In the genomic region with DNA sequence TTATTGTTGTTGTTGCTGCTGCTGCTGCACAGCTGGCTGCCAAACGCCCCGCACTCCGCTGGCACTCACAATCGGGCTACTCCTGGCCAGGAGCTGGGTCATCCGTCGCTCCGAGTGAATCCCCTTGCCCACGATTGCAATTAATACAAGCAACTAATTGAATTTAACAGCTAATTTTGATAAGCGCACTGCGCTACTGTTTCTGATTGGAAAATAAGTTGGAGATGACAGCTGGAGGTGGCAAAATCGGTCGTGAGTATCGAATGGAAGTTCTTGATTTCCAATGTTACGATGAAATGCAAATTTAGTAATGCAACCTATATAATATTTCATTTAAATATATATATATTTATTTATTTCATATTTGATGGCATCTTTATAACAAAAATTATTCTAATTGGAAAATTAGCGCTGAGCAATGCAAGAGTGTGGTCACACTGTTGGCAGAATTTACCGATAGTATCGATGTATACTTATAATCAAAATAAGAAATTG, we compare ENCODE assay signal across 5 fruit fly cellular contexts.
A peak's percentile ranks its signal among the peaks of the same experiment; 100 is the strongest.
TF ChIP-seq lines count a peak whose summit lies in the region.

Gene CG42271, minus strand, starts transcription at position 224 of the 495 bp plus-strand sequence.

- no peak for TF ChIP-seq CTCF in whole organism, embryonic (GFP tag; optimal IDR thresholded peaks at IDR 0.05; lab: Kevin White, UChicago)

TF ChIP-seq in whole organism, adult, 20 proteins besides CTCF, POLR2A, EP300 and RAD21:
- TF ChIP-seq CG33017 (tag; optimal IDR thresholded peaks at IDR 0.05; lab: Kevin White, UChicago) = peak; percentile 13
- peak; percentile 17 for TF ChIP-seq ovo (GFP tag; optimal IDR thresholded peaks at IDR 0.05; lab: Kevin White, UChicago)
- TF ChIP-seq CG7045 (GFP tag; optimal IDR thresholded peaks at IDR 0.05; lab: Kevin White, UChicago) = no peak
- TF ChIP-seq pad (GFP tag; optimal IDR thresholded peaks at IDR 0.05; lab: Kevin White, UChicago) = peak; percentile 30
- peak; percentile 58 for TF ChIP-seq CG7101 (tag; optimal IDR thresholded peaks at IDR 0.05; lab: Kevin White, UChicago)
- no peak for TF ChIP-seq cnc (optimal IDR thresholded peaks at IDR 0.05; lab: Kevin White, UChicago)
- TF ChIP-seq CG11617 (GFP tag; optimal IDR thresholded peaks at IDR 0.05; lab: Kevin White, UChicago) = peak; percentile 58
- peak; percentile 16 for TF ChIP-seq bab1 (GFP tag; optimal IDR thresholded peaks at IDR 0.05; lab: Kevin White, UChicago)
- TF ChIP-seq tj (GFP tag; optimal IDR thresholded peaks at IDR 0.05; lab: Kevin White, UChicago) = peak; percentile 47
- peak; percentile 11 for TF ChIP-seq Crg-1 (GFP tag; optimal IDR thresholded peaks at IDR 0.05; lab: Kevin White, UChicago)
- peak; percentile 32 for TF ChIP-seq CG14711 (tag; optimal IDR thresholded peaks at IDR 0.05; lab: Kevin White, UChicago)
- TF ChIP-seq Clk (GFP tag; optimal IDR thresholded peaks at IDR 0.05; lab: Kevin White, UChicago) = no peak
- peak; percentile 9 for TF ChIP-seq Mnt (GFP tag; optimal IDR thresholded peaks at IDR 0.05; lab: Kevin White, UChicago)

TF ChIP-seq in whole organism, embryonic, 481 proteins besides CTCF, POLR2A, EP300 and RAD21 (continues in another document):
- TF ChIP-seq usp (GFP tag; optimal IDR thresholded peaks at IDR 0.05; lab: Kevin White, UChicago) = no peak
- TF ChIP-seq D19A (tag; optimal IDR thresholded peaks at IDR 0.05; lab: Kevin White, UChicago) = no peak
- no peak for TF ChIP-seq CG12071 (GFP tag; optimal IDR thresholded peaks at IDR 0.05; lab: Kevin White, UChicago)
- TF ChIP-seq HmgZ (tag; optimal IDR thresholded peaks at IDR 0.05; lab: Kevin White, UChicago) = no peak
- no peak for TF ChIP-seq CG14050 (GFP tag; IDR thresholded peaks at IDR 0.05; lab: Robert Waterston, UW)
- TF ChIP-seq abd-A (tag; optimal IDR thresholded peaks at IDR 0.05; lab: Kevin White, UChicago) = no peak
- TF ChIP-seq pho (GFP tag; optimal IDR thresholded peaks at IDR 0.05; lab: Kevin White, UChicago) = no peak
- TF ChIP-seq CG31441 (GFP tag; IDR thresholded peaks at IDR 0.05; lab: Robert Waterston, UW) = no peak; the same call in 1 of the 2 replicates
- TF ChIP-seq CG5245 (GFP tag; optimal IDR thresholded peaks at IDR 0.05; lab: Kevin White, UChicago) = no peak
- peak; percentile 55 for TF ChIP-seq Sry-β (GFP tag; optimal IDR thresholded peaks at IDR 0.05; lab: Kevin White, UChicago)
- TF ChIP-seq GATAe (GFP tag; conservative IDR thresholded peaks at IDR 0.05; lab: Robert Waterston, UW) = no peak
- no peak for TF ChIP-seq CG31388 (GFP tag; optimal IDR thresholded peaks at IDR 0.05; lab: Kevin White, UChicago)
- no peak for TF ChIP-seq org-1 (GFP tag; optimal IDR thresholded peaks at IDR 0.05; lab: Kevin White, UChicago)
- no peak for TF ChIP-seq bigmax (GFP tag; optimal IDR thresholded peaks at IDR 0.05; lab: Kevin White, UChicago)
- TF ChIP-seq Optix (GFP tag; IDR thresholded peaks at IDR 0.05; lab: Robert Waterston, UW) = no peak
- TF ChIP-seq CG1832 (GFP tag; optimal IDR thresholded peaks at IDR 0.05; lab: Kevin White, UChicago) = no peak
- TF ChIP-seq CG18619 (GFP tag; optimal IDR thresholded peaks at IDR 0.05; lab: Kevin White, UChicago) = peak; percentile 30
- TF ChIP-seq MESR4 (GFP tag; optimal IDR thresholded peaks at IDR 0.05; lab: Kevin White, UChicago) = peak; percentile 91
- peak in 1 of 2 experiments; percentile 26 for TF ChIP-seq crp (GFP tag; optimal IDR thresholded peaks at IDR 0.05; lab: Kevin White, UChicago)

TF ChIP-seq in whole organism, prepupa, 60 proteins besides CTCF, POLR2A, EP300 and RAD21:
- peak; percentile 67 for TF ChIP-seq svp (GFP tag; lab: Kevin White, UChicago)
- peak; percentile 28 for TF ChIP-seq lz (GFP tag; optimal IDR thresholded peaks at IDR 0.05; lab: Kevin White, UChicago)
- TF ChIP-seq dsx (GFP tag; optimal IDR thresholded peaks at IDR 0.05; lab: Kevin White, UChicago; ENCODE audit: poor library complexity, severe bottlenecking) = peak; percentile 93
- TF ChIP-seq Sox102F (GFP tag; optimal IDR thresholded peaks at IDR 0.05; lab: Kevin White, UChicago) = no peak
- TF ChIP-seq CG3919 (GFP tag; optimal IDR thresholded peaks at IDR 0.05; lab: Kevin White, UChicago) = no peak
- TF ChIP-seq CG11294 (GFP tag; IDR thresholded peaks at IDR 0.05; lab: Robert Waterston, UW) = no peak
- TF ChIP-seq eg (GFP tag; IDR thresholded peaks at IDR 0.05; lab: Robert Waterston, UW) = 0 out of 3 replicates have a peak, but pooled peaks have one; percentile 26
- TF ChIP-seq CG3032 (tag; optimal IDR thresholded peaks at IDR 0.05; lab: Kevin White, UChicago) = peak; percentile 15
- peak; percentile 21 for TF ChIP-seq esn (GFP tag; optimal IDR thresholded peaks at IDR 0.05; lab: Kevin White, UChicago)
- no peak for TF ChIP-seq spab (GFP tag; optimal IDR thresholded peaks at IDR 0.05; lab: Kevin White, UChicago)
- peak; percentile 26 for TF ChIP-seq CG34406 (GFP tag; optimal IDR thresholded peaks at IDR 0.05; lab: Kevin White, UChicago)

TF ChIP-seq in whole organism, pupa, 21 proteins besides CTCF, POLR2A, EP300 and RAD21:
- TF ChIP-seq Snoo (tag; optimal IDR thresholded peaks at IDR 0.05; lab: Kevin White, UChicago) (peak; percentile 8), CG17806 (tag; optimal IDR thresholded peaks at IDR 0.05; lab: Kevin White, UChicago) (peak; percentile 9), CG9948 (tag; optimal IDR thresholded peaks at IDR 0.05; lab: Kevin White, UChicago) (no peak), CG15710 (tag; optimal IDR thresholded peaks at IDR 0.05; lab: Kevin White, UChicago) (peak; percentile 28)

TF ChIP-seq in whole organism, wandering third instar larva, 38 proteins besides CTCF, POLR2A, EP300 and RAD21:
- TF ChIP-seq Dif (GFP tag; optimal IDR thresholded peaks at IDR 0.05; lab: Kevin White, UChicago; ENCODE audit: partially characterized antibody) = no peak
- TF ChIP-seq ey (GFP tag; optimal IDR thresholded peaks at IDR 0.05; lab: Kevin White, UChicago) = no peak
- peak; percentile 12 for TF ChIP-seq rgr (GFP tag; optimal IDR thresholded peaks at IDR 0.05; lab: Kevin White, UChicago)
- TF ChIP-seq sv (GFP tag; optimal IDR thresholded peaks at IDR 0.05; lab: Kevin White, UChicago) = no peak
- no peak for TF ChIP-seq Abd-B (GFP tag; optimal IDR thresholded peaks at IDR 0.05; lab: Kevin White, UChicago)
- no peak for TF ChIP-seq Hr83 (GFP tag; optimal IDR thresholded peaks at IDR 0.05; lab: Kevin White, UChicago; ENCODE audit: poor library complexity, severe bottlenecking)
- TF ChIP-seq dmrt93B (GFP tag; optimal IDR thresholded peaks at IDR 0.05; lab: Kevin White, UChicago) = no peak
- no peak for TF ChIP-seq dl (GFP tag; optimal IDR thresholded peaks at IDR 0.05; lab: Kevin White, UChicago; ENCODE audit: insufficient read depth in 1 of 2, partially characterized antibody in 2 of 2)
- no peak for TF ChIP-seq lola (GFP tag; optimal IDR thresholded peaks at IDR 0.05; lab: Kevin White, UChicago)
- TF ChIP-seq Dfd (GFP tag; optimal IDR thresholded peaks at IDR 0.05; lab: Kevin White, UChicago) = no peak
- TF ChIP-seq dsf (GFP tag; optimal IDR thresholded peaks at IDR 0.05; lab: Kevin White, UChicago; ENCODE audit: borderline replicate concordance) = no peak
- no peak for TF ChIP-seq brk (GFP tag; optimal IDR thresholded peaks at IDR 0.05; lab: Kevin White, UChicago)
- no peak for TF ChIP-seq br (GFP tag; optimal IDR thresholded peaks at IDR 0.05; lab: Kevin White, UChicago)
- TF ChIP-seq CG9705 (GFP tag; optimal IDR thresholded peaks at IDR 0.05; lab: Kevin White, UChicago) = peak; percentile 21
- no peak for TF ChIP-seq jim (GFP tag; optimal IDR thresholded peaks at IDR 0.05; lab: Kevin White, UChicago)
- TF ChIP-seq h (GFP tag; optimal IDR thresholded peaks at IDR 0.05; lab: Kevin White, UChicago) = no peak
- peak; percentile 33 for TF ChIP-seq Sp1 (GFP tag; optimal IDR thresholded peaks at IDR 0.05; lab: Kevin White, UChicago)
- TF ChIP-seq Vsx2 (GFP tag; optimal IDR thresholded peaks at IDR 0.05; lab: Kevin White, UChicago; ENCODE audit: partially characterized antibody) = no peak
- TF ChIP-seq psq (GFP tag; optimal IDR thresholded peaks at IDR 0.05; lab: Kevin White, UChicago) = peak; percentile 22
- peak in 1 of 2 experiments; percentile 44 for TF ChIP-seq foxo (GFP tag; optimal IDR thresholded peaks at IDR 0.05; lab: Kevin White, UChicago)
- no peak for TF ChIP-seq N (GFP tag; optimal IDR thresholded peaks at IDR 0.05; lab: Kevin White, UChicago)
- TF ChIP-seq CG32264 (GFP tag; optimal IDR thresholded peaks at IDR 0.05; lab: Kevin White, UChicago) = no peak
- TF ChIP-seq HLH106 (tag; optimal IDR thresholded peaks at IDR 0.05; lab: Kevin White, UChicago) = peak; percentile 58
- TF ChIP-seq tai (GFP tag; optimal IDR thresholded peaks at IDR 0.05; lab: Kevin White, UChicago) = no peak
- TF ChIP-seq Mio (GFP tag; optimal IDR thresholded peaks at IDR 0.05; lab: Kevin White, UChicago) = no peak
- no peak for TF ChIP-seq sage (GFP tag; optimal IDR thresholded peaks at IDR 0.05; lab: Kevin White, UChicago)
- TF ChIP-seq Rel (GFP tag; optimal IDR thresholded peaks at IDR 0.05; lab: Kevin White, UChicago) = no peak
- TF ChIP-seq Rel (tag; optimal IDR thresholded peaks at IDR 0.05; lab: Kevin White, UChicago) = peak; percentile 86
- no peak for TF ChIP-seq Jra (GFP tag; optimal IDR thresholded peaks at IDR 0.05; lab: Kevin White, UChicago)
- TF ChIP-seq Hnf4 (GFP tag; optimal IDR thresholded peaks at IDR 0.05; lab: Kevin White, UChicago) = no peak
- TF ChIP-seq fru (GFP tag; optimal IDR thresholded peaks at IDR 0.05; lab: Kevin White, UChicago) = no peak
- no peak for TF ChIP-seq pan (optimal IDR thresholded peaks at IDR 0.05; lab: Kevin White, UChicago)
- TF ChIP-seq Myc (optimal IDR thresholded peaks at IDR 0.05; lab: Kevin White, UChicago) = no peak
- no peak for TF ChIP-seq usp (GFP tag; optimal IDR thresholded peaks at IDR 0.05; lab: Kevin White, UChicago)
- peak; percentile 6 for TF ChIP-seq GATAd (GFP tag; optimal IDR thresholded peaks at IDR 0.05; lab: Kevin White, UChicago)
- TF ChIP-seq CrebA (GFP tag; optimal IDR thresholded peaks at IDR 0.05; lab: Kevin White, UChicago; ENCODE audit: borderline replicate concordance) = no peak
- TF ChIP-seq OdsH (GFP tag; optimal IDR thresholded peaks at IDR 0.05; lab: Kevin White, UChicago) = no peak
